Worm (Caenorhabditis elegans): ENCODE measurements around the gene C50F4.12.

- TF ChIP-seq cog-1 (tag; optimal IDR thresholded peaks at IDR 0.05) (no peak), tab-1 (GFP tag; IDR thresholded peaks at IDR 0.05) (no peak), T22C8.4 (GFP tag; IDR thresholded peaks at IDR 0.05) (no peak), flt-1 (GFP tag; IDR thresholded peaks at IDR 0.05) (no peak), klf-2 (GFP tag; conservative IDR thresholded peaks at IDR 0.05) (no peak), ztf-29 (GFP tag; IDR thresholded peaks at IDR 0.05) (no peak), ztf-23 (GFP tag; IDR thresholded peaks at IDR 0.05) (no peak), ref-1 (GFP tag; conservative IDR thresholded peaks at IDR 0.05) (no peak)
These were observed 23.3 kb downstream of the C50F4.12 start for ce11 chrV:9516280-9516679.

Measured in whole organism, midembryonic.